Worm (Caenorhabditis elegans) whole organism, L1 larva: ENCODE results near the gene dkc-1.
"Not testable (repeated sequence)": the region's sequence is repeated elsewhere in the genome, so short reads cannot be mapped to it uniquely, and the experiment has no call there.

ENCODE experiments used
- C34B4.2 ChIP-seq: sonication (generic microtip); optimal IDR thresholded peaks from 2 replicates; lab custom pipeline; 2017; ENCODE audit warnings: mild to moderate bottlenecking, missing genetic modification characterization, missing compliant biosample characterization
- F16B12.6 ChIP-seq: fragments of 150-350 bp; optimal IDR thresholded peaks from 2 replicates; lab custom pipeline; 2014; ENCODE audit warnings: missing biosample characterization, missing genetic modification characterization
- Y116A8C.19 ChIP-seq: sonication (generic microtip); optimal IDR thresholded peaks from 2 replicates; lab custom pipeline; 2016; ENCODE audit warnings: missing compliant biosample characterization, missing genetic modification characterization, borderline replicate concordance
- alr-1 ChIP-seq: fragments of 200-800 bp; sonication (Bioruptor generic); optimal IDR thresholded peaks from 2 replicates; lab custom pipeline; 2018; ENCODE audit warnings: borderline replicate concordance, mild to moderate bottlenecking, missing genetic modification characterization, missing compliant biosample characterization
- aly-2 ChIP-seq: fragments of 150-350 bp; optimal IDR thresholded peaks from 2 replicates; lab custom pipeline; 2014; ENCODE audit warnings: missing biosample characterization, missing genetic modification characterization
- blmp-1 ChIP-seq: fragments of 150-350 bp; optimal IDR thresholded peaks from 2 replicates; lab custom pipeline; 2014; ENCODE audit warnings: missing biosample characterization, missing genetic modification characterization
- ceh-90 ChIP-seq: sonication (generic microtip); optimal IDR thresholded peaks from 2 replicates; lab custom pipeline; 2016; ENCODE audit warnings: missing genetic modification characterization, missing compliant biosample characterization
- dsc-1 ChIP-seq: sonication (generic microtip); optimal IDR thresholded peaks from 2 replicates; lab custom pipeline; 2016; ENCODE audit warnings: mild to moderate bottlenecking, missing genetic modification characterization, missing compliant biosample characterization
- efl-1 ChIP-seq, 4 experiments: fragments of 150-350 bp; optimal IDR thresholded peaks in 3 of 4; peaks in 1 of 4; 1 replicate in 1 of 4; 2 replicates in 3 of 4; lab custom pipeline; 2014; ENCODE audit warnings: missing biosample characterization in 2 of 4, missing genetic modification characterization in 2 of 4, missing genetic modification reagents in 2 of 4
- efl-3 ChIP-seq: fragments of 200-800 bp; sonication (Bioruptor generic); optimal IDR thresholded peaks from 2 replicates; lab custom pipeline; 2018; ENCODE audit warnings: mild to moderate bottlenecking, missing genetic modification characterization, missing compliant biosample characterization
- egl-13 ChIP-seq: sonication (generic microtip); optimal IDR thresholded peaks from 2 replicates; lab custom pipeline; 2016; ENCODE audit warnings: missing genotype, missing genetic modification reagents, missing genetic modification characterization, missing compliant biosample characterization
- ets-5 ChIP-seq: fragments of 200-800 bp; sonication (Bioruptor generic); IDR thresholded peaks from 2 replicates; pipeline ENCODE4 v1.3.6; 2022; ENCODE audit warnings: missing genetic modification characterization, missing compliant biosample characterization
- lin-13 ChIP-seq: fragments of 150-350 bp; optimal IDR thresholded peaks from 2 replicates; lab custom pipeline; 2014; ENCODE audit warnings: missing biosample characterization, missing genetic modification reagents, missing genetic modification characterization
- lin-39 ChIP-seq: fragments of 150-350 bp; optimal IDR thresholded peaks from 2 replicates; lab custom pipeline; 2014; ENCODE audit warnings: missing biosample characterization, missing genetic modification reagents, missing genetic modification characterization
- lir-3 ChIP-seq: sonication (generic microtip); optimal IDR thresholded peaks from 2 replicates; lab custom pipeline; 2016; ENCODE audit warnings: mild to moderate bottlenecking, missing genetic modification characterization, moderate library complexity, missing compliant biosample characterization; ENCODE audit not compliant: poor library complexity
- lsy-2 ChIP-seq, 2 experiments: fragments of 150-350 bp; optimal IDR thresholded peaks; 2 replicates each; lab custom pipeline; 2014; ENCODE audit warnings: missing biosample characterization in 2 of 2, missing genetic modification characterization in 2 of 2
- mab-9 ChIP-seq: fragments of 200-800 bp; sonication (Bioruptor generic); IDR thresholded peaks from 2 replicates; pipeline ENCODE4 v1.3.6; 2022; ENCODE audit warnings: missing genetic modification reagents, missing genetic modification characterization, missing compliant biosample characterization
- mdl-1 ChIP-seq, 2 experiments: fragments of 150-350 bp; optimal IDR thresholded peaks; 2 replicates each; lab custom pipeline; 2014 to 2017; ENCODE audit warnings: missing biosample characterization in 2 of 2, missing genetic modification characterization in 2 of 2, inconsistent platforms in 1 of 2
- nhr-19 ChIP-seq: fragments of 200-800 bp; sonication (Bioruptor generic); conservative IDR thresholded peaks from 2 replicates; pipeline ENCODE4 v1.3.6; 2022; ENCODE audit warnings: missing genetic modification characterization, missing compliant biosample characterization
- nhr-20 ChIP-seq: sonication (generic microtip); optimal IDR thresholded peaks from 2 replicates; lab custom pipeline; 2016; ENCODE audit warnings: mild to moderate bottlenecking, missing genetic modification characterization, missing compliant biosample characterization
- nhr-28 ChIP-seq: fragments of 150-350 bp; optimal IDR thresholded peaks from 2 replicates; lab custom pipeline; 2014; ENCODE audit warnings: missing biosample characterization, missing genetic modification characterization
- nhr-71 ChIP-seq: sonication (generic microtip); optimal IDR thresholded peaks from 2 replicates; lab custom pipeline; 2016; ENCODE audit warnings: mild to moderate bottlenecking, missing genetic modification characterization, moderate library complexity, missing compliant biosample characterization
- nhr-77 ChIP-seq: fragments of 150-350 bp; optimal IDR thresholded peaks from 2 replicates; lab custom pipeline; 2014; ENCODE audit warnings: missing biosample characterization, missing genetic modification characterization
- nhr-85 ChIP-seq: sonication (generic microtip); peaks from one replicate; lab custom pipeline; 2016; ENCODE audit warnings: missing genetic modification characterization, inconsistent platforms, missing compliant biosample characterization
- pag-3 ChIP-seq: sonication (generic microtip); optimal IDR thresholded peaks from 2 replicates; lab custom pipeline; 2017; ENCODE audit warnings: missing genetic modification characterization, mild to moderate bottlenecking, missing compliant biosample characterization, antibody characterized with exemption, borderline replicate concordance; ENCODE audit not compliant: insufficient read depth
- pqm-1 ChIP-seq: sonication (generic microtip); optimal IDR thresholded peaks from 3 replicates; lab custom pipeline; 2017; ENCODE audit warnings: missing biosample characterization, missing genetic modification characterization
- snpc-4 ChIP-seq: fragments of 150-350 bp; optimal IDR thresholded peaks from 2 replicates; lab custom pipeline; 2014; ENCODE audit warnings: missing biosample characterization, missing genetic modification characterization
- sox-4 ChIP-seq: sonication (generic microtip); optimal IDR thresholded peaks from 2 replicates; lab custom pipeline; 2016; ENCODE audit warnings: missing genetic modification characterization, missing compliant biosample characterization
- sptf-1 ChIP-seq: fragments of 150-350 bp; optimal IDR thresholded peaks from 2 replicates; lab custom pipeline; 2014; ENCODE audit warnings: missing biosample characterization, missing genetic modification characterization
- swsn-7 ChIP-seq: sonication (generic microtip); optimal IDR thresholded peaks from 2 replicates; lab custom pipeline; 2016; ENCODE audit warnings: missing genetic modification characterization, missing compliant biosample characterization
- tbx-2 ChIP-seq: sonication (generic microtip); optimal IDR thresholded peaks from 2 replicates; lab custom pipeline; 2016; ENCODE audit warnings: missing genetic modification characterization, missing compliant biosample characterization
- tlp-1 ChIP-seq: fragments of 150-350 bp; optimal IDR thresholded peaks from 2 replicates; lab custom pipeline; 2014; ENCODE audit warnings: missing biosample characterization, missing genetic modification characterization
- zag-1 ChIP-seq: fragments of 150-350 bp; optimal IDR thresholded peaks from 2 replicates; lab custom pipeline; 2014; ENCODE audit warnings: missing biosample characterization, missing genetic modification characterization
- ztf-4 ChIP-seq: fragments of 150-350 bp; optimal IDR thresholded peaks from 2 replicates; lab custom pipeline; 2014; ENCODE audit warnings: missing biosample characterization, missing genetic modification characterization

dkc-1 gene

DNA sequence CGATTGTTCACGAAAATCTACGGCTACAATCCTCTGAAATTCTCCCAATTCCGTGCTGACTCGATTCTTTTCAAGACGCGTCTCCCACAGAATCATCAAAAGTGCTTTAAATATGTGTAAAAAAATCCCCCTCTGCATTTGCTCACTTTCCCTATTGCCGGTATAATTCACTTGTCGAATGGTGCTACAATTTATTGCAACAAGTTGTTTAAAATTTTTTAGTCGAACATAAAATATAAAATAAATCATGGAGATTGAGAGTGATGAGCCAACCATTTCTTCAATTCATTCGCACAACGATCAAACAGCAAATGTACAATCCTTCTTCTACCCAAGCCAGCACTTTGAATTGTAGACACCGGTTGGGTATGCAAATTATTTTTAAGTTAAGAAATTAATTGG, 1.8 kb upstream of the dkc-1 start:
- no peak for TF ChIP-seq snpc-4
- peak; percentile 23 for TF ChIP-seq nhr-71
- TF ChIP-seq Y116A8C.19 (tag; lab: Kevin White, UChicago): no peak
- TF ChIP-seq nhr-85 (tag; lab: Kevin White, UChicago): peak; percentile 62
- TF ChIP-seq aly-2 (tag; lab: Kevin White, UChicago): peak; percentile 50
- no peak for TF ChIP-seq pqm-1
- no peak for TF ChIP-seq efl-3 (GFP tag; lab: Kevin White, UChicago)
- no peak for TF ChIP-seq efl-1 (optimal IDR thresholded peaks at IDR 0.05; lab: Kevin White, UChicago)
- TF ChIP-seq efl-1 (GFP tag; optimal IDR thresholded peaks at IDR 0.05 in 1 of 2; lab: Kevin White, UChicago): peak in 1 of 2 experiments; percentile 12
- peak in 1 of 2 experiments; percentile 1 for TF ChIP-seq lsy-2 (tag; optimal IDR thresholded peaks at IDR 0.05; lab: Kevin White, UChicago)

DNA sequence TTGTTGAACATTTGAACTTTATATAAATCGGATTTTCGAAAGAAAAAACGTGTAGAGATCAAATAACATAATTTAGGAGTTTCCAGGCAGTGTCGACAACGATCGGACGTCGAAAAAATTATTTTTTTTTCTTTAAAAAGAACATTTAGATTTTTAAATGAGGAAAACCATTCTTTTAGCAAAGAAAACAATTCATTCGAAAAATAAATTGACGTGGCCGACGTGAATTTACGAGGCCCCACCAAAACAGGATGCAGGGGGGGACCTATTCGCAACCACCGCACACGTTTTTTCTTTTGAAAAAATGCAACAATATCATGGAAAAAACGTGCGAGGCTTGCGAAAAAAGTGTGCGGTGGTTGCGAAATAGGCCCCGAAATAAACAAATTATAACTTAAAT, 1.8 kb downstream of the dkc-1 start, which contains the start of gene enu-3.6:
enu-3.6 (plus strand) TSS at position 392 of the 400 bp plus-strand sequence.
- not testable (repeated sequence) for TF ChIP-seq blmp-1; nhr-77 (tag; lab: Kevin White, UChicago); ceh-90 (tag; lab: Kevin White, UChicago)

DNA sequence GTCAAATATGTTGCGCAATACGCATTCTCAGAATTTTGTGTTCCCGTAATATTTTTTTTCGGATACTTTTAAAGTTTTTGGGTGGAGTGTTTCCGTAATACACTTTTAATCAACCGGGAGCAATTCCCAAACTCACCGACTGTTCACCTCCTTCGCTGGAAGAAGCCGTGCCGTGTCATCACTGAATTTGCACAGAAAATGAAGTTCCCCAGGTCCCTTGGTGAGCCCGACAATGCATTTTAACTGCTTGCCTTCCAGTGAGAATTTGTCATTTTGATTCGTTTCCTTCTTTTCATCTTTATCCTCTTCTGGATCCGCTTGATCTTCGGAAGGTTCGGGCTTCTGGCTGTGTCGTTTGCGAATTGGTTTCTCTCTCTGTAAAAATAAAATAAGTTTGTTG, 6.2 kb downstream of the dkc-1 start:
- TF ChIP-seq efl-1 (optimal IDR thresholded peaks at IDR 0.05; lab: Kevin White, UChicago) (no peak), efl-1 (GFP tag; optimal IDR thresholded peaks at IDR 0.05 in 1 of 2; lab: Kevin White, UChicago) (peak in 1 of 2 experiments; percentile 95), lin-39 (tag; lab: Kevin White, UChicago) (no peak)

DNA sequence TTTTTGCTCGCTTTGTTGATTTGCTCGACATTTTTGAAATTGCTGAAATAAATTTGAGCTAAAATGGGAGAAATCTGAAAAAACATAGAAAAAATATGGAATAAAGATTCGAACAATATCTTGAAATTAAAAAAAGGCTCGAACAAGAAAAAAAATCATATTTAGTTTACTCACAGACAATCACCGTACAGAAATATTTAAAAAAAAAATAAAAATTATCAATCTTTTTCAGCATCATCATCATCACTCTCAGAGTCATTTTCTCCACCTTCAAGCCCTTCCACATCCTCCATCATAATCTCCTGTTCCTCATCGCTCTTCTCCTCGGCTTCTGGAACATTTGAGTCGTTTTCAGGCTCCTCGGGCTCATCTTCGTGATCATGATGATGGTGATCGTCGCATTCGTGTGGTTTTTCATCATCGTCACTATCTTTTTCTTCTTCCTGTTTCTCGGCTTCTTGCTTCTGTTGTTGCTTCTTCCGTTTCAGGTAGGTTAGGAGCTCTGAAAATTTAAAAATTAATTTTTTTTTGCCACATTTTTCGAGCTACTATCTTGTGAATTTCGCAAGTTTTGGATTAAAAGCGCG, 7.3 kb downstream of the dkc-1 start, which contains the start of gene hpl-2:
hpl-2 (minus strand) TSS at position 51 of the 587 bp plus-strand sequence.
- no peak for TF ChIP-seq efl-1 (optimal IDR thresholded peaks at IDR 0.05; lab: Kevin White, UChicago)
- TF ChIP-seq efl-1 (GFP tag; optimal IDR thresholded peaks at IDR 0.05 in 1 of 2; lab: Kevin White, UChicago): peak in 1 of 2 experiments; percentile 93
- no peak for TF ChIP-seq nhr-19
- TF ChIP-seq, all 84 proteins: peak for 1

DNA sequence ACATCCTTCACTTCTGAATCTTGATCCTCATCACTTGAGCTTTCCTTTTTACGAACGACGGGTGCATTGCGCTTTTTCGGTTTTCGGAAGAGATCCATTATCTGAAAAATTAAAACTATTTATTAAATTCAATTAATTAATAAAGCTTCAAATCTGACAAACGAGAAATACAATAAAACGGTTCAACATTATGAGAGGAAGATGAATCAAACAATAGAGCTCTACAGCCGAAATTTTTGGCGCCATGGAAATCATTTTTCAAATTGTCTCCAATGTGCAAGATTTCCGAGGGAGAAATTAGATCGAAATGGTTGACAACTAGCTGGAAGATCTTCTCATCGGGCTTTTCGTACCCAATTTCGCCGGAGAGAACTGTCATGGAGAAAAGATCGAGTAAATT, 9.3 kb downstream of the dkc-1 start, which contains the start of gene rnf-113:
rnf-113 (minus strand) TSS at position 101 of the 400 bp plus-strand sequence.
- no peak for TF ChIP-seq blmp-1
- no peak for TF ChIP-seq sptf-1 (tag; lab: Kevin White, UChicago)
- TF ChIP-seq C34B4.2: no peak
- no peak for TF ChIP-seq nhr-28 (tag; lab: Kevin White, UChicago)
- no peak for TF ChIP-seq alr-1
- TF ChIP-seq mdl-1 (tag; optimal IDR thresholded peaks at IDR 0.05; lab: Kevin White, UChicago): no peak
- no peak for TF ChIP-seq dsc-1 (tag; lab: Kevin White, UChicago)
- TF ChIP-seq sox-4 (tag; lab: Kevin White, UChicago): no peak
- TF ChIP-seq pag-3: no peak
- no peak for TF ChIP-seq zag-1

DNA sequence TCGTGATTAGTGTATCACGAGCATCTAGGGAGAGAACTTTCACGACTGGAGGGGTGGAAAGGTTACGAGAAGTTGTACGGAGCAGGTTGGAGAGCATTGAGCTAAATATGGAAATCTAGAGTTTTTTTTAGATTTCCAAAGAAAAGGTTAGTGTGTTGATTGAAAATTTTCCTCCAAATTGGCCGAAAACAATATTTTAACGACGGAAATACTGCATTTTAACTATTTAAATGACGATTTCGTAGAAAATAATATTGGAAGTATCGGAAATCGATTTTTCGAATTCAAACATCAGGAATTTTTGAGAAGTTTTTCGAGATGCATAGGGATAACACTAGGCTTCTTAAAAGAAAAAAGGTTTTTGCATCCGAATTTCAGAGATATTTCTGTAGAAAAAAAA, 10.2 kb downstream of the dkc-1 start, which contains the start of gene K01G5.10:
K01G5.10 (minus strand) TSS at position 101 of the 400 bp plus-strand sequence.
- TF ChIP-seq pqm-1: no peak
- no peak for TF ChIP-seq tbx-2 (tag; lab: Kevin White, UChicago)
- no peak for TF ChIP-seq blmp-1
- TF ChIP-seq lir-3 (tag; lab: Kevin White, UChicago): no peak
- no peak for TF ChIP-seq nhr-85 (tag; lab: Kevin White, UChicago)
- no peak for TF ChIP-seq nhr-71
- TF ChIP-seq lsy-2 (tag; optimal IDR thresholded peaks at IDR 0.05; lab: Kevin White, UChicago): no peak
- no peak for TF ChIP-seq swsn-7
- no peak for TF ChIP-seq mab-9 (GFP tag; lab: Robert Waterston, UW)
- TF ChIP-seq egl-13: no peak
- no peak for TF ChIP-seq nhr-20 (tag; lab: Kevin White, UChicago)
- no peak for TF ChIP-seq lin-13 (GFP tag; lab: Kevin White, UChicago)
- TF ChIP-seq ztf-4 (tag; lab: Kevin White, UChicago): no peak
- TF ChIP-seq ets-5 (GFP tag; lab: Robert Waterston, UW): no peak
- TF ChIP-seq pag-3: no peak
- TF ChIP-seq dsc-1 (tag; lab: Kevin White, UChicago): no peak
- TF ChIP-seq nhr-19: no peak
- no peak for TF ChIP-seq tlp-1 (tag; lab: Kevin White, UChicago)
- TF ChIP-seq F16B12.6: no peak
- TF ChIP-seq, all 84 proteins: peak for 0
